ENCODE assay signal across 1 fruit fly cellular context in genomic region chr2L:8574947-8575346, dm6.
TF ChIP-seq lines count a peak whose summit lies in the region.

No protein-coding gene starts in this region.

TF ChIP-seq in whole organism, embryonic, 481 proteins besides CTCF, POLR2A, EP300 and RAD21 (continued from another document):
- peak; percentile 84 for TF ChIP-seq ind (GFP tag; optimal IDR thresholded peaks at IDR 0.05; lab: Kevin White, UChicago)
- no peak for TF ChIP-seq ham (GFP tag; IDR thresholded peaks at IDR 0.05; lab: Robert Waterston, UW)
- TF ChIP-seq tio (GFP tag; optimal IDR thresholded peaks at IDR 0.05; lab: Kevin White, UChicago) = peak; percentile 69
- TF ChIP-seq ssp (GFP tag; IDR thresholded peaks at IDR 0.05; lab: Robert Waterston, UW) = peak; percentile 75
- no peak for TF ChIP-seq cad (GFP tag; optimal IDR thresholded peaks at IDR 0.05; lab: Kevin White, UChicago)
- no peak for TF ChIP-seq ERR (GFP tag; optimal IDR thresholded peaks at IDR 0.05; lab: Kevin White, UChicago)
- TF ChIP-seq sd (tag; optimal IDR thresholded peaks at IDR 0.05; lab: Kevin White, UChicago) = peak; percentile 4
- TF ChIP-seq CG34376 (GFP tag; optimal IDR thresholded peaks at IDR 0.05; lab: Kevin White, UChicago) = no peak
- TF ChIP-seq gcm (GFP tag; optimal IDR thresholded peaks at IDR 0.05; lab: Kevin White, UChicago) = peak; percentile 88
- peak; percentile 89 for TF ChIP-seq chm (GFP tag; IDR thresholded peaks at IDR 0.05; lab: Robert Waterston, UW)
- TF ChIP-seq Oaz (GFP tag; IDR thresholded peaks at IDR 0.05; lab: Robert Waterston, UW) = peak; percentile 54; the same call in 1 of the 2 replicates
- no peak for TF ChIP-seq rib (GFP tag; IDR thresholded peaks at IDR 0.05; lab: Robert Waterston, UW)
- peak; percentile 90 for TF ChIP-seq Ssrp (tag; optimal IDR thresholded peaks at IDR 0.05; lab: Kevin White, UChicago)
- peak; percentile 85 for TF ChIP-seq Asciz (GFP tag; optimal IDR thresholded peaks at IDR 0.05; lab: Kevin White, UChicago)
- TF ChIP-seq CG12071 (GFP tag; optimal IDR thresholded peaks at IDR 0.05; lab: Kevin White, UChicago) = peak; percentile 70
- peak; percentile 74 for TF ChIP-seq Fer3 (tag; optimal IDR thresholded peaks at IDR 0.05; lab: Kevin White, UChicago)
- TF ChIP-seq jumu (GFP tag; optimal IDR thresholded peaks at IDR 0.05; lab: Kevin White, UChicago) = peak; percentile 27
- TF ChIP-seq HLH54F (GFP tag; optimal IDR thresholded peaks at IDR 0.05; lab: Kevin White, UChicago) = no peak
- peak; percentile 84 for TF ChIP-seq CG2875 (GFP tag; optimal IDR thresholded peaks at IDR 0.05; lab: Kevin White, UChicago)
- TF ChIP-seq otp (GFP tag; IDR thresholded peaks at IDR 0.05; lab: Robert Waterston, UW) = peak; percentile 92
- peak; percentile 82 for TF ChIP-seq CG32767 (GFP tag; IDR thresholded peaks at IDR 0.05; lab: Robert Waterston, UW)
- peak; percentile 50 for TF ChIP-seq Elba2 (GFP tag; optimal IDR thresholded peaks at IDR 0.05; lab: Kevin White, UChicago)
- TF ChIP-seq CHES-1-like (GFP tag; optimal IDR thresholded peaks at IDR 0.05; lab: Kevin White, UChicago) = no peak
- TF ChIP-seq Vsx1 (GFP tag; optimal IDR thresholded peaks at IDR 0.05; lab: Kevin White, UChicago) = peak; percentile 67
- TF ChIP-seq sima (GFP tag; optimal IDR thresholded peaks at IDR 0.05; lab: Kevin White, UChicago) = no peak
- no peak for TF ChIP-seq Dip2 (GFP tag; IDR thresholded peaks at IDR 0.05; lab: Robert Waterston, UW)
- peak; percentile 80 for TF ChIP-seq crol (GFP tag; IDR thresholded peaks at IDR 0.05; lab: Robert Waterston, UW)
- TF ChIP-seq C15 (GFP tag; IDR thresholded peaks at IDR 0.05; lab: Robert Waterston, UW) = peak; percentile 64; the same call in 1 of the 3 replicates
- 0 out of 3 replicates have a peak, but pooled peaks have one; percentile 25 for TF ChIP-seq CG6791 (GFP tag; IDR thresholded peaks at IDR 0.05; lab: Robert Waterston, UW; ENCODE audit: partially characterized antibody)
- TF ChIP-seq CG17802 (tag; optimal IDR thresholded peaks at IDR 0.05; lab: Kevin White, UChicago) = peak; percentile 69
- TF ChIP-seq Taf1 (GFP tag; IDR thresholded peaks at IDR 0.05; lab: Robert Waterston, UW) = peak; percentile 34; the same call in 1 of the 2 replicates
- peak; percentile 88 for TF ChIP-seq Ptx1 (GFP tag; IDR thresholded peaks at IDR 0.05; lab: Robert Waterston, UW)
- peak; percentile 66 for TF ChIP-seq CG8281 (tag; optimal IDR thresholded peaks at IDR 0.05; lab: Kevin White, UChicago)
- peak; percentile 43; the same call in 1 of the 2 replicates for TF ChIP-seq dati (GFP tag; IDR thresholded peaks at IDR 0.05; lab: Robert Waterston, UW)
- TF ChIP-seq Dip3 (GFP tag; optimal IDR thresholded peaks at IDR 0.05; lab: Kevin White, UChicago) = no peak
- peak; percentile 13 for TF ChIP-seq Sry-δ (GFP tag; optimal IDR thresholded peaks at IDR 0.05; lab: Kevin White, UChicago)
- TF ChIP-seq usp (GFP tag; optimal IDR thresholded peaks at IDR 0.05; lab: Kevin White, UChicago) = no peak
- no peak for TF ChIP-seq Sin3A (optimal IDR thresholded peaks at IDR 0.05; lab: Kevin White, UChicago)
